Worm (Caenorhabditis elegans): ENCODE data around the gene T05G5.1.

DNA sequence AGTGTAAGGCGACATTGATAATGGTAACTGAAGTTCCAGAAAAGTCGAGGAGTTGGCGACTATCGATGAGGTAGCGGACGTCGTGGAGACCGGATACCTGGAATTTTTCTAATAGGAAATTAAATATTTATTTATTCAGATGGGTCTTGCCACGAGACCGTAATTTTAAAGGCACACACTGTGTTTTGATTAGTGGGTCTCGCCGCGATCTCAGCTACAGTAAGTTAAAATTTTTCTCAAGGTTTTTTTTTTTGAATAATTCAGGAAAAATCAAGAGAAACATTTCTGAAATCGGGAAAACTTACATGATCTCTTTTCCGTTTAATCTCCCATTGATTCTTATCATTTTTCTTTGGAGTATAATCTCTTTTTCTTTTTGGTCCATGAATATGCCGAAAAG is 35.9 kb upstream of the T05G5.1 start:
- no peak for TF ChIP-seq lin-39 (tag; optimal IDR thresholded peaks at IDR 0.05)
- TF ChIP-seq zag-1 (tag; optimal IDR thresholded peaks at IDR 0.05) = no peak
- no peak for TF ChIP-seq nhr-21 (tag; optimal IDR thresholded peaks at IDR 0.05)
- TF ChIP-seq nhr-12 (tag; optimal IDR thresholded peaks at IDR 0.05) = no peak
- no peak for TF ChIP-seq aly-2 (tag; optimal IDR thresholded peaks at IDR 0.05)
- TF ChIP-seq nhr-77 (tag; optimal IDR thresholded peaks at IDR 0.05) = no peak
- no peak for TF ChIP-seq nhr-25 (tag; optimal IDR thresholded peaks at IDR 0.05)
- TF ChIP-seq sma-9 (GFP tag; optimal IDR thresholded peaks at IDR 0.05) = no peak
- TF ChIP-seq sma-9 (tag; optimal IDR thresholded peaks at IDR 0.05) = no peak
- no peak for TF ChIP-seq ZK546.5 (tag; optimal IDR thresholded peaks at IDR 0.05)
- TF ChIP-seq ama-1 (optimal IDR thresholded peaks at IDR 0.05) = no peak
- no peak for TF ChIP-seq unc-62 (GFP tag; optimal IDR thresholded peaks at IDR 0.05)
- TF ChIP-seq blmp-1 (tag; optimal IDR thresholded peaks at IDR 0.05; ENCODE audit: insufficient read depth) = no peak
- TF ChIP-seq nhr-11 (tag; optimal IDR thresholded peaks at IDR 0.05) = no peak
- no peak for TF ChIP-seq elt-3 (tag; optimal IDR thresholded peaks at IDR 0.05)

Measured in whole organism, L2 larva.